Worm (Caenorhabditis elegans) whole organism, L1 larva: ENCODE measurements around the gene glb-19.

Experiments used
- C16A3.4 ChIP-seq: fragments of 150-350 bp; optimal IDR thresholded peaks from 2 replicates; lab custom pipeline; 2014; ENCODE audit warnings: missing biosample characterization, missing genetic modification characterization
- aly-2 ChIP-seq: fragments of 150-350 bp; optimal IDR thresholded peaks from 2 replicates; lab custom pipeline; 2014; ENCODE audit warnings: missing biosample characterization, missing genetic modification characterization
- elt-2 ChIP-seq: sonication (generic microtip); optimal IDR thresholded peaks from 2 replicates; lab custom pipeline; 2016; ENCODE audit warnings: missing genetic modification characterization, mild to moderate bottlenecking, inconsistent platforms, missing compliant biosample characterization, missing genetic modification reagents
- lin-13 ChIP-seq: fragments of 150-350 bp; optimal IDR thresholded peaks from 2 replicates; lab custom pipeline; 2014; ENCODE audit warnings: missing biosample characterization, missing genetic modification reagents, missing genetic modification characterization
- nhr-11 ChIP-seq: fragments of 150-350 bp; optimal IDR thresholded peaks from 2 replicates; lab custom pipeline; 2014; ENCODE audit warnings: missing biosample characterization, missing genetic modification characterization
- nhr-237 ChIP-seq: fragments of 150-350 bp; optimal IDR thresholded peaks from 2 replicates; lab custom pipeline; 2014; ENCODE audit warnings: missing biosample characterization, missing genetic modification characterization
- nhr-76 ChIP-seq: sonication (generic microtip); optimal IDR thresholded peaks from 2 replicates; lab custom pipeline; 2017; ENCODE audit warnings: missing biosample characterization, missing genetic modification characterization
- ztf-11 ChIP-seq, 2 experiments: sonication (generic microtip); optimal IDR thresholded peaks; 2 replicates each; lab custom pipeline; 2016 to 2017; ENCODE audit warnings: missing genetic modification characterization in 2 of 2, missing biosample characterization in 1 of 2, missing compliant biosample characterization in 1 of 2

DNA sequence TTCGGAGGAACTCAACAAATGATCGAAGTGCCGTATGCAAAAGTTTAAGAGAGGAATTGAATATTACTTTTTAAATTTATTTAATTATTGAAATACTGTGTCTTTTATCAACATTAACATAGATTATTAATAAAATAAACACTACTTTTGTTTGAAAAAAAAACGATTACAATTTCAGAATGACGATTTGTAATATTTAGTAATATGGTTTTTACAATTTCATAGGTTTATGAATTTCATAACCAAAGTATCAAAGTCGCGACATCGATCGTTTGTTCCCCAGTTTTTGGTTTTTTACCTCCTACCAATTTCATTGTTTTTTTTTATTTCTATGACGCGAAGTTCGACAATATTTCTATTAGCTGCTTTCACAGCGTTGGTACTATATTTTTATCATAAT, 54.0 kb downstream of the glb-19 start, which contains the start of gene R09H10.1:
- TF ChIP-seq aly-2 (tag; lab: Kevin White, UChicago) (no peak), nhr-76 (no peak), C16A3.4 (no peak), nhr-237 (no peak), lin-13 (GFP tag; lab: Kevin White, UChicago) (no peak), nhr-11 (no peak), elt-2 (tag; lab: Kevin White, UChicago) (no peak), ztf-11 (tag; optimal IDR thresholded peaks at IDR 0.05; lab: Kevin White, UChicago) (no peak)
